Worm (Caenorhabditis elegans): ENCODE results near the gene C04E6.4.

The C04E6.4 gene

ce11 chrV:5953086-5953485, 45.9 kb downstream of the C04E6.4 start:
- TF ChIP-seq nfya-1 (tag; optimal IDR thresholded peaks at IDR 0.05; ENCODE audit: insufficient read depth), result peak; percentile 88
- no peak for TF ChIP-seq ceh-82 (tag; optimal IDR thresholded peaks at IDR 0.05)
- TF ChIP-seq eor-1 (tag; optimal IDR thresholded peaks at IDR 0.05), result no peak

ce11 chrV:5954747-5955146, 47.6 kb downstream of the C04E6.4 start, which contains the start of gene M03F8.6:
M03F8.6 (minus strand) TSS chrV:5954847.
- TF ChIP-seq nhr-76 (tag; optimal IDR thresholded peaks at IDR 0.05) (no peak), nhr-77 (tag; optimal IDR thresholded peaks at IDR 0.05) (no peak), daf-12 (tag; optimal IDR thresholded peaks at IDR 0.05) (no peak), unc-39 (tag; optimal IDR thresholded peaks at IDR 0.05) (no peak), hmg-11 (tag; optimal IDR thresholded peaks at IDR 0.05) (no peak), nhr-237 (tag; optimal IDR thresholded peaks at IDR 0.05) (no peak), nhr-12 (tag; optimal IDR thresholded peaks at IDR 0.05) (no peak), eor-1 (tag; optimal IDR thresholded peaks at IDR 0.05) (no peak), egl-27 (tag; optimal IDR thresholded peaks at IDR 0.05) (no peak), mdl-1 (tag; optimal IDR thresholded peaks at IDR 0.05) (no peak), elt-1 (tag; optimal IDR thresholded peaks at IDR 0.05) (no peak), R02D3.7 (tag; optimal IDR thresholded peaks at IDR 0.05) (no peak), nhr-67 (tag; optimal IDR thresholded peaks at IDR 0.05) (no peak), egl-5 (tag; optimal IDR thresholded peaks at IDR 0.05) (no peak), lin-15B (tag; optimal IDR thresholded peaks at IDR 0.05) (no peak), nhr-11 (tag; optimal IDR thresholded peaks at IDR 0.05) (no peak), ama-1 (optimal IDR thresholded peaks at IDR 0.05) (no peak)

ce11 chrV:5955627-5956026, 48.4 kb downstream of the C04E6.4 start:
- TF ChIP-seq nhr-23 (tag; optimal IDR thresholded peaks at IDR 0.05) (no peak), lsy-12 (tag; optimal IDR thresholded peaks at IDR 0.05) (no peak), ceh-28 (tag; optimal IDR thresholded peaks at IDR 0.05) (no peak), eor-1 (tag; optimal IDR thresholded peaks at IDR 0.05) (no peak)
